Worm (Caenorhabditis elegans): ENCODE results near the gene C30A5.16.

DNA sequence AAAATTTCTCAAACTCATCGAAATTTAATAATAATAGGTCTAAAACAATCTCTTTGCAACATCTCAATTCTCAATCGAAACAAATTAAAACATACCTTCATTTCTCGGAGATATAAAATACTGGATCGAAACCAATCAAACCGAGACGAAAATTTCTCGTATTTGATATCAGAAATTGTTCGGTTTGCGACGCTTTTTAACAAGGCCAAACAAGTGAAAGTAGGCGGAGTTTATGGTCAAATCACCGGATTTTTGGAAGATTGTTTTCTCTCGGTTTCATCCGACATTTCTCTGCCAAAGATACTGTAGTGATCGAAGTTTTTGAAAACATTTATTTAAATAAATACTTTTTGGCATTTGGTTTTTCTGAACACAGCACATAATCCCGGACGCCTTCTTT is 17.3 kb downstream of the C30A5.16 start, which contains the start of gene C02F5.14:
- no peak for TF ChIP-seq nhr-12 (tag; optimal IDR thresholded peaks at IDR 0.05)
- no peak for TF ChIP-seq unc-120 (tag; optimal IDR thresholded peaks at IDR 0.05; ENCODE audit: poor library complexity, severe bottlenecking)
